Worm (Caenorhabditis elegans): ENCODE measurements around the gene F23B12.4.

F23B12.4 gene

ce11 chrV:14447240-14447763 lies 6.4 kb downstream of the F23B12.4 start, which contains the start of the genes dlat-1 and fntb-1:
TSS of gene dlat-1 (minus strand) at chrV:14447290.
TSS of gene fntb-1 (plus strand) at chrV:14447651.
- TF ChIP-seq dmd-6 (GFP tag; IDR thresholded peaks at IDR 0.05) (peak; percentile 56), spr-3 (GFP tag; optimal IDR thresholded peaks at IDR 0.05) (no peak), nhr-11 (tag; optimal IDR thresholded peaks at IDR 0.05) (no peak), snpc-1.2 (GFP tag; IDR thresholded peaks at IDR 0.05) (no peak), dve-1 (tag; optimal IDR thresholded peaks at IDR 0.05; ENCODE audit: insufficient read depth) (peak; percentile 24), lin-1 (GFP tag; IDR thresholded peaks at IDR 0.05) (no peak), hlh-11 (tag; optimal IDR thresholded peaks at IDR 0.05) (peak; percentile 44), F37D6.2 (tag; optimal IDR thresholded peaks at IDR 0.05) (no peak), Y105C5A.15 (GFP tag; IDR thresholded peaks at IDR 0.05) (no peak), nhr-6 (tag; optimal IDR thresholded peaks at IDR 0.05) (peak; percentile 48), R02D3.7 (tag; optimal IDR thresholded peaks at IDR 0.05) (no peak), F10B5.3 (tag; optimal IDR thresholded peaks at IDR 0.05) (no peak), daf-16 (GFP tag; optimal IDR thresholded peaks at IDR 0.05) (no peak), daf-16 (tag; optimal IDR thresholded peaks at IDR 0.05) (peak; percentile 23), pqm-1 (tag; optimal IDR thresholded peaks at IDR 0.05) (peak; percentile 74), saeg-2 (GFP tag; IDR thresholded peaks at IDR 0.05) (no peak), mes-2 (tag; optimal IDR thresholded peaks at IDR 0.05; ENCODE audit: poor library complexity, severe bottlenecking) (peak; percentile 19), nhr-28 (tag; optimal IDR thresholded peaks at IDR 0.05) (peak; percentile 68), T20F7.1 (GFP tag; optimal IDR thresholded peaks at IDR 0.05) (peak; percentile 95), Y5F2A.4 (GFP tag; optimal IDR thresholded peaks at IDR 0.05) (no peak), daf-12 (tag; optimal IDR thresholded peaks at IDR 0.05) (no peak)

ce11 chrV:14448669-14449068 lies 7.7 kb downstream of the F23B12.4 start:
- TF ChIP-seq F49E8.2 (tag; optimal IDR thresholded peaks at IDR 0.05; ENCODE audit: borderline replicate concordance) (no peak), nhr-28 (tag; optimal IDR thresholded peaks at IDR 0.05) (peak; percentile 37), mxl-2 (GFP tag; conservative IDR thresholded peaks at IDR 0.05) (peak; percentile 63; the same call in 1 of the 2 replicates), mdl-1 (tag; optimal IDR thresholded peaks at IDR 0.05) (no peak), nhr-77 (tag; optimal IDR thresholded peaks at IDR 0.05) (no peak), R02D3.7 (tag; optimal IDR thresholded peaks at IDR 0.05) (no peak), zip-11 (GFP tag; IDR thresholded peaks at IDR 0.05) (no peak), tra-1 (GFP tag; IDR thresholded peaks at IDR 0.05) (no peak), fkh-10 (GFP tag; optimal IDR thresholded peaks at IDR 0.05) (no peak), hlh-30 (tag; optimal IDR thresholded peaks at IDR 0.05; ENCODE audit: insufficient read depth) (peak; percentile 58), ces-1 (GFP tag; optimal IDR thresholded peaks at IDR 0.05) (no peak), dmd-6 (GFP tag; IDR thresholded peaks at IDR 0.05) (peak; percentile 26; the same call in 1 of the 2 replicates), mxl-3 (GFP tag; optimal IDR thresholded peaks at IDR 0.05) (peak; percentile 38), lin-39 (tag; optimal IDR thresholded peaks at IDR 0.05) (no peak), lin-1 (GFP tag; IDR thresholded peaks at IDR 0.05) (no peak), sdz-12 (GFP tag; optimal IDR thresholded peaks at IDR 0.05) (no peak)

ce11 chrV:14449397-14449796 lies 8.5 kb downstream of the F23B12.4 start, which contains the start of gene F23B12.7:
TSS of gene F23B12.7 (plus strand) at chrV:14449697.
- TF ChIP-seq ama-1 (optimal IDR thresholded peaks at IDR 0.05) (peak; percentile 12), ceh-28 (tag; optimal IDR thresholded peaks at IDR 0.05) (no peak)

- 0 out of 2 replicates have a peak, but pooled peaks have one; percentile 7 for TF ChIP-seq lim-7 (GFP tag; IDR thresholded peaks at IDR 0.05)
- peak; percentile 25 for TF ChIP-seq mes-2 (tag; optimal IDR thresholded peaks at IDR 0.05; ENCODE audit: poor library complexity, severe bottlenecking)
- no peak for TF ChIP-seq php-3 (GFP tag; IDR thresholded peaks at IDR 0.05)
- TF ChIP-seq sdz-12 (GFP tag; optimal IDR thresholded peaks at IDR 0.05): no peak
- TF ChIP-seq lin-38 (GFP tag; IDR thresholded peaks at IDR 0.05): peak; percentile 63
- peak; percentile 73 for TF ChIP-seq dpl-1 (GFP tag; optimal IDR thresholded peaks at IDR 0.05)
- TF ChIP-seq spr-1 (tag; optimal IDR thresholded peaks at IDR 0.05): no peak
- peak; percentile 70 for TF ChIP-seq aha-1 (tag)
- TF ChIP-seq daf-8 (GFP tag; IDR thresholded peaks at IDR 0.05): no peak
These were observed 15.7 kb downstream of the F23B12.4 start, which contains the start of gene bmk-1 for ce11 chrV:14456626-14457025. TSS of gene bmk-1 (minus strand) at chrV:14456984.
